Fruit fly (Drosophila melanogaster) whole organism, prepupa: Measurements from ENCODE around the gene Ucp4A.

ENCODE experiments used
- Blimp-1 ChIP-seq: fragments of 200-800 bp; sonication (Bioruptor generic); optimal IDR thresholded peaks from 3 replicates; lab custom pipeline; 2017; ENCODE audit warnings: missing biosample characterization, missing genetic modification characterization, mild to moderate bottlenecking, moderate library complexity, missing genetic modification reagents
- CG10631 ChIP-seq: fragments of 200-800 bp; sonication (Bioruptor generic); optimal IDR thresholded peaks from 2 replicates; lab custom pipeline; 2016; ENCODE audit warnings: missing biosample characterization, missing genetic modification characterization
- CG10669 ChIP-seq: fragments of 200-800 bp; sonication (Bioruptor generic); optimal IDR thresholded peaks from 3 replicates; lab custom pipeline; 2018; ENCODE audit warnings: missing biosample characterization, mild to moderate bottlenecking, missing genetic modification characterization, moderate library complexity
- CG11902 ChIP-seq: fragments of 200-800 bp; sonication (Bioruptor generic); optimal IDR thresholded peaks from 3 replicates; lab custom pipeline; 2016; ENCODE audit warnings: missing biosample characterization, missing genetic modification characterization
- CG15336 ChIP-seq: fragments of 200-800 bp; sonication (Bioruptor generic); IDR thresholded peaks from 2 replicates; pipeline ENCODE4 v1.3.6; 2022; ENCODE audit warnings: missing biosample characterization, missing genetic modification characterization
- CG1621 ChIP-seq: fragments of 200-800 bp; sonication (Bioruptor generic); optimal IDR thresholded peaks from 3 replicates; lab custom pipeline; 2018; ENCODE audit warnings: missing biosample characterization, mild to moderate bottlenecking, missing genetic modification characterization
- CG3032 ChIP-seq: fragments of 200-800 bp; optimal IDR thresholded peaks from 2 replicates; lab custom pipeline; 2019; ENCODE audit warnings: missing biosample characterization, mild to moderate bottlenecking, missing genetic modification characterization, moderate library complexity
- CG31627 ChIP-seq: fragments of 200-800 bp; sonication (Bioruptor generic); optimal IDR thresholded peaks from 3 replicates; lab custom pipeline; 2016; ENCODE audit warnings: missing biosample characterization, missing genetic modification characterization
- CG32006 ChIP-seq: fragments of 200-800 bp; sonication (Bioruptor generic); optimal IDR thresholded peaks from 3 replicates; lab custom pipeline; 2017; ENCODE audit warnings: missing biosample characterization, mild to moderate bottlenecking, missing genetic modification characterization
- CG34406 ChIP-seq: fragments of 200-800 bp; sonication (Bioruptor generic); optimal IDR thresholded peaks from 3 replicates; lab custom pipeline; 2016; ENCODE audit warnings: missing biosample characterization, missing genetic modification characterization
- CG6163 ChIP-seq: fragments of 200-800 bp; sonication (Bioruptor generic); IDR thresholded peaks from 3 replicates; pipeline ENCODE4 v1.3.6; 2022; ENCODE audit warnings: missing biosample characterization, missing genetic modification characterization
- CG6276 ChIP-seq: fragments of 200-800 bp; sonication (Bioruptor generic); optimal IDR thresholded peaks from 2 replicates; lab custom pipeline; 2017; ENCODE audit warnings: missing biosample characterization, mild to moderate bottlenecking, missing genetic modification characterization
- CG6792 ChIP-seq: fragments of 200-800 bp; sonication (Bioruptor generic); optimal IDR thresholded peaks from 3 replicates; lab custom pipeline; 2016; ENCODE audit warnings: missing biosample characterization, missing genetic modification characterization
- CG6808 ChIP-seq: fragments of 200-800 bp; sonication (Bioruptor generic); optimal IDR thresholded peaks from 3 replicates; lab custom pipeline; 2017; ENCODE audit warnings: missing biosample characterization, missing genetic modification characterization, mild to moderate bottlenecking, moderate library complexity, missing genetic modification reagents
- CG6854 ChIP-seq: fragments of 200-800 bp; sonication (Bioruptor generic); optimal IDR thresholded peaks from 2 replicates; lab custom pipeline; 2017; ENCODE audit warnings: missing biosample characterization, mild to moderate bottlenecking, missing genetic modification characterization
- CG7368 ChIP-seq: fragments of 200-800 bp; sonication (Bioruptor generic); optimal IDR thresholded peaks from 3 replicates; lab custom pipeline; 2016; ENCODE audit warnings: missing biosample characterization, missing genetic modification characterization
- CG8119 ChIP-seq: fragments of 200-800 bp; sonication (Bioruptor generic); IDR thresholded peaks from 3 replicates; pipeline ENCODE4 v1.3.6; 2022; ENCODE audit warnings: missing biosample characterization, missing genetic modification characterization
- CG8632 ChIP-seq: fragments of 200-800 bp; sonication (Bioruptor generic); optimal IDR thresholded peaks from 3 replicates; lab custom pipeline; 2016; ENCODE audit warnings: missing biosample characterization, missing genetic modification characterization
- Eip75B ChIP-seq: fragments of 200-800 bp; sonication (Bioruptor generic); optimal IDR thresholded peaks from 3 replicates; lab custom pipeline; 2016; ENCODE audit warnings: missing biosample characterization, missing genetic modification characterization
- Eip78C ChIP-seq: fragments of 200-800 bp; sonication (Bioruptor generic); peaks from one replicate; lab custom pipeline; 2016; ENCODE audit warnings: missing biosample characterization, missing genetic modification characterization
- Ets21C ChIP-seq: fragments of 200-800 bp; sonication (Bioruptor generic); optimal IDR thresholded peaks from 3 replicates; lab custom pipeline; 2016; ENCODE audit warnings: missing biosample characterization, missing genetic modification characterization
- Ets96B ChIP-seq: fragments of 200-800 bp; optimal IDR thresholded peaks from 2 replicates; lab custom pipeline; 2019; ENCODE audit warnings: missing biosample characterization, mild to moderate bottlenecking, missing genetic modification characterization, moderate library complexity
- Gug ChIP-seq: fragments of 200-800 bp; sonication (Bioruptor generic); IDR thresholded peaks from 2 replicates; pipeline ENCODE4 v1.3.6; 2022; ENCODE audit warnings: missing biosample characterization, missing genetic modification characterization
- Hr38 ChIP-seq: sonication (Bioruptor generic); optimal IDR thresholded peaks from 2 replicates; lab custom pipeline; 2016; ENCODE audit warnings: missing biosample characterization, missing genetic modification characterization
- Hr39 ChIP-seq: fragments of 200-800 bp; sonication (Bioruptor generic); optimal IDR thresholded peaks from 2 replicates; lab custom pipeline; 2016; ENCODE audit warnings: missing biosample characterization, missing genetic modification characterization
- Hr4 ChIP-seq: fragments of 200-800 bp; sonication (Bioruptor generic); optimal IDR thresholded peaks from 3 replicates; lab custom pipeline; 2016; ENCODE audit warnings: missing biosample characterization, missing genetic modification characterization
- OdsH ChIP-seq: fragments of 200-800 bp; sonication (Bioruptor generic); optimal IDR thresholded peaks from 3 replicates; lab custom pipeline; 2016; ENCODE audit warnings: missing biosample characterization, missing genetic modification characterization
- Sox14 ChIP-seq: fragments of 200-800 bp; sonication (Bioruptor generic); optimal IDR thresholded peaks from 3 replicates; lab custom pipeline; 2016; ENCODE audit warnings: missing biosample characterization, missing genetic modification characterization
- Sox15 ChIP-seq: fragments of 200-800 bp; sonication (Bioruptor generic); optimal IDR thresholded peaks from 3 replicates; lab custom pipeline; 2016; ENCODE audit warnings: missing biosample characterization, missing genetic modification characterization
- acj6 ChIP-seq: fragments of 200-800 bp; sonication (Bioruptor generic); optimal IDR thresholded peaks from 3 replicates; lab custom pipeline; 2016; ENCODE audit warnings: missing biosample characterization, missing genetic modification characterization
- dac ChIP-seq: fragments of 200-800 bp; sonication (Bioruptor generic); optimal IDR thresholded peaks from 2 replicates; lab custom pipeline; 2017; ENCODE audit warnings: missing biosample characterization, mild to moderate bottlenecking, missing genetic modification characterization
- dsx ChIP-seq: fragments of 200-800 bp; optimal IDR thresholded peaks from 3 replicates; lab custom pipeline; 2019; ENCODE audit warnings: missing biosample characterization, mild to moderate bottlenecking, missing genetic modification characterization, moderate library complexity; ENCODE audit not compliant: poor library complexity, severe bottlenecking
- eg ChIP-seq: fragments of 200-800 bp; sonication (Bioruptor generic); IDR thresholded peaks from 3 replicates; pipeline ENCODE4 v1.3.6; 2022; ENCODE audit warnings: missing biosample characterization, missing genetic modification characterization
- fd59A ChIP-seq: fragments of 200-800 bp; sonication (Bioruptor generic); optimal IDR thresholded peaks from 2 replicates; lab custom pipeline; 2017; ENCODE audit warnings: missing biosample characterization, mild to moderate bottlenecking, missing genetic modification characterization, missing genetic modification reagents
- fd85E ChIP-seq: fragments of 200-800 bp; sonication (Bioruptor generic); optimal IDR thresholded peaks from 3 replicates; lab custom pipeline; 2016; ENCODE audit warnings: missing biosample characterization, missing genetic modification characterization
- fkh ChIP-seq: fragments of 200-800 bp; sonication (Bioruptor generic); optimal IDR thresholded peaks from 3 replicates; lab custom pipeline; 2017; ENCODE audit warnings: missing biosample characterization, mild to moderate bottlenecking, missing genetic modification characterization, moderate library complexity
- spab ChIP-seq: fragments of 200-800 bp; sonication (Bioruptor generic); optimal IDR thresholded peaks from 2 replicates; lab custom pipeline; 2017; ENCODE audit warnings: missing biosample characterization, mild to moderate bottlenecking, missing genetic modification characterization, missing genetic modification reagents
- ss ChIP-seq, 2 experiments: fragments of 200-800 bp; sonication (Bioruptor generic); optimal IDR thresholded peaks; 2 replicates in 1 of 2; 3 replicates in 1 of 2; lab custom pipeline; 2017 to 2018; ENCODE audit warnings: mild to moderate bottlenecking in 2 of 2, missing biosample characterization in 2 of 2, missing genetic modification characterization in 2 of 2, moderate library complexity in 1 of 2
- svp ChIP-seq: fragments of 200-800 bp; sonication (Bioruptor generic); peaks from one replicate; lab custom pipeline; 2016; ENCODE audit warnings: missing biosample characterization, missing genetic modification characterization
- topi ChIP-seq: fragments of 200-800 bp; sonication (Bioruptor generic); optimal IDR thresholded peaks from 3 replicates; lab custom pipeline; 2016; ENCODE audit warnings: missing biosample characterization, missing genetic modification characterization
- vri ChIP-seq: fragments of 200-800 bp; sonication (Bioruptor generic); optimal IDR thresholded peaks from 3 replicates; lab custom pipeline; 2016; ENCODE audit warnings: missing biosample characterization, mild to moderate bottlenecking, missing genetic modification characterization

Ucp4A gene

dm6 chrX:17832163-17833014 is 12.4 kb upstream of the Ucp4A start (continued):
- peak; percentile 39; the same call in 1 of the 3 replicates for TF ChIP-seq CG8119 (GFP tag; lab: Robert Waterston, UW)
- TF ChIP-seq vri (GFP tag; lab: Kevin White, UChicago) = no peak
- TF ChIP-seq CG6854 (GFP tag; lab: Kevin White, UChicago) = no peak
- no peak for TF ChIP-seq Hr38
- peak; percentile 19 for TF ChIP-seq CG6276
- TF ChIP-seq CG15336 = peak; percentile 57
- no peak for TF ChIP-seq eg (GFP tag; lab: Robert Waterston, UW)

- TF ChIP-seq CG31627 (GFP tag; lab: Kevin White, UChicago) (no peak), CG1621 (no peak), eg (GFP tag; lab: Robert Waterston, UW) (0 out of 3 replicates have a peak, but pooled peaks have one; percentile 30), Eip78C (GFP tag; lab: Kevin White, UChicago) (peak; percentile 38), CG6163 (0 out of 3 replicates have a peak, but pooled peaks have one; percentile 16)
Observed at dm6 chrX:17833986-17834385, 10.8 kb upstream of the Ucp4A start.

- TF ChIP-seq CG32006 (GFP tag; lab: Kevin White, UChicago) (no peak), Eip78C (GFP tag; lab: Kevin White, UChicago) (peak; percentile 40), CG10669 (GFP tag; lab: Kevin White, UChicago) (no peak), fkh (GFP tag; lab: Kevin White, UChicago) (no peak)
Observed at dm6 chrX:17834754-17835153, 10.0 kb upstream of the Ucp4A start.

- TF ChIP-seq acj6 = no peak
- peak; percentile 21 for TF ChIP-seq Hr4 (GFP tag; lab: Kevin White, UChicago)
- TF ChIP-seq CG6792 (GFP tag; lab: Kevin White, UChicago) = no peak
- peak in 1 of 2 experiments; percentile 60 for TF ChIP-seq ss (GFP tag; optimal IDR thresholded peaks at IDR 0.05; lab: Kevin White, UChicago)
- peak; percentile 23 for TF ChIP-seq CG6276
- peak; percentile 43 for TF ChIP-seq CG6808 (GFP tag; lab: Kevin White, UChicago)
- peak; percentile 22 for TF ChIP-seq CG10631
- no peak for TF ChIP-seq Gug (GFP tag; lab: Robert Waterston, UW)
- TF ChIP-seq CG34406 = no peak
- TF ChIP-seq Hr38 = no peak
- TF ChIP-seq CG6163 = no peak; the same call in 2 of the 3 replicates
- peak; percentile 23 for TF ChIP-seq fd59A (GFP tag; lab: Kevin White, UChicago)
- TF ChIP-seq CG32006 (GFP tag; lab: Kevin White, UChicago) = peak; percentile 52
- peak; percentile 35 for TF ChIP-seq dsx (GFP tag; lab: Kevin White, UChicago)
- TF ChIP-seq spab (GFP tag; lab: Kevin White, UChicago) = peak; percentile 32
- TF ChIP-seq dac (GFP tag; lab: Kevin White, UChicago) = no peak
- TF ChIP-seq CG15336 = peak; percentile 31; the same call in 1 of the 2 replicates
- TF ChIP-seq CG7368 = no peak
- peak; percentile 2 for TF ChIP-seq CG8632 (GFP tag; lab: Kevin White, UChicago)
- TF ChIP-seq CG11902 (GFP tag; lab: Kevin White, UChicago) = no peak
- TF ChIP-seq CG8119 (GFP tag; lab: Robert Waterston, UW) = 0 out of 3 replicates have a peak, but pooled peaks have one; percentile 23
- no peak for TF ChIP-seq CG6854 (GFP tag; lab: Kevin White, UChicago)
- peak; percentile 45 for TF ChIP-seq CG3032 (tag; lab: Kevin White, UChicago)
- peak; percentile 39 for TF ChIP-seq Ets96B (tag; lab: Kevin White, UChicago)
- TF ChIP-seq Ets21C = no peak
- peak; percentile 64 for TF ChIP-seq Eip78C (GFP tag; lab: Kevin White, UChicago)
- no peak for TF ChIP-seq Sox14 (GFP tag; lab: Kevin White, UChicago)
- TF ChIP-seq fd85E (GFP tag; lab: Kevin White, UChicago) = no peak
- no peak for TF ChIP-seq CG1621
- TF ChIP-seq CG10669 (GFP tag; lab: Kevin White, UChicago) = peak; percentile 30
- TF ChIP-seq topi (GFP tag; lab: Kevin White, UChicago) = no peak
- TF ChIP-seq svp (GFP tag; lab: Kevin White, UChicago) = no peak
- TF ChIP-seq Sox15 (GFP tag; lab: Kevin White, UChicago) = no peak
- TF ChIP-seq fkh (GFP tag; lab: Kevin White, UChicago) = no peak
- TF ChIP-seq OdsH = peak; percentile 58
- no peak for TF ChIP-seq Hr39 (GFP tag; lab: Kevin White, UChicago)
- TF ChIP-seq Eip75B (GFP tag; lab: Kevin White, UChicago) = no peak
- no peak for TF ChIP-seq Blimp-1 (GFP tag; lab: Kevin White, UChicago)
- no peak; the same call in 2 of the 3 replicates for TF ChIP-seq eg (GFP tag; lab: Robert Waterston, UW)
Observed at dm6 chrX:17836420-17836932, 8.3 kb upstream of the Ucp4A start.
